Fruit fly (Drosophila melanogaster) Kc167 (cell line): ENCODE data around the gene CG3281.

Experiments used
- Myc ChIP-seq: fragments of >200 bp; optimal IDR thresholded peaks from 2 replicates; lab custom pipeline; 2017; ENCODE audit warnings: missing external identifiers
- h ChIP-seq: fragments of >200 bp; optimal IDR thresholded peaks from 3 replicates; lab custom pipeline; 2018; ENCODE audit warnings: missing external identifiers
- insv ChIP-seq: fragments of >200 bp; optimal IDR thresholded peaks from 3 replicates; lab custom pipeline; 2018; ENCODE audit warnings: missing external identifiers
- ttk ChIP-seq: sonication (Bioruptor generic); optimal IDR thresholded peaks from 2 replicates; lab custom pipeline; 2017; ENCODE audit warnings: missing external identifiers

DNA sequence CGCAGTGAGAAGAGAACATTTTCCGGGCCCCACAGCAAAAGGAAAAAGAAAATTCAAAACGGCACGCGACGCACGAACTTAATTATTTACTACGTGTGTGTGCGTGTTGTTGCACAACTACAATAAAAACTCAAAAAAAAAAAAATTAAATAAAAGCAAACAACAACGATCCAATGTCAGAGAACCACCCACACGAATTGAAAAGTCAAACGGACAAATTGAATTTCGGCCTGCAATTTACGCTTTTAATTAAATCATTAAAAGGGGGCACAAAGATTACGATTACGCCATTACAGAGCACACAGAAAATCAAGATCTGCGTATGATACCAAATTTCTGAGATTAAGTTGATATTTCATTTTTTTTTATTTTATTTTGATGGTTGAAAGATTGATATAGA is 14.6 kb downstream of the CG3281 start:
- TF ChIP-seq insv (lab: Kevin White, UChicago) (no peak), ttk (lab: Kevin White, UChicago) (no peak), h (lab: Kevin White, UChicago) (no peak), Myc (lab: Kevin White, UChicago) (no peak)
